Worm (Caenorhabditis elegans): ENCODE results near the gene Y17G7B.12.

DNA sequence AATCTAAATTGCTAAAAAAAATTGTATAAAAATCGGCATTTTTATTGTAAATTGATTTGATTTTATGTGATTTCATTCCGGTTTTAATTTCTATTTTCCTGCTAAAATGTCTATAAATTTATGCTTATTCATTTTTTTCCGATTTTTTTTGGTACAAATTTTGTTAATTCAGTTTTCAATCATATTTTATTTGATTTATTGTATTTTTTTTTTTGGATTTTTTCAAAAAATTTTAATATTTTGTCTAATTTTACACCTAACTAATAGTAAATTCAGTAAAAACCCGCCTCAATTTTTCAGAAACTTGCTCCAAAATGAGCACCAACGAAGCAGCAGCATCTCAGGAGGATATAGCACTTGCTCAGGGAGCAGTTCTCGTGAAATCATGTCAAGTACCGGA lies 31.0 kb upstream of the Y17G7B.12 start, which contains the start of gene dhps-1:
- TF ChIP-seq nhr-237 (tag; optimal IDR thresholded peaks at IDR 0.05): no peak
- TF ChIP-seq ztf-4 (tag; optimal IDR thresholded peaks at IDR 0.05): no peak
- TF ChIP-seq nhr-76 (tag; optimal IDR thresholded peaks at IDR 0.05): no peak
- TF ChIP-seq nhr-85 (tag): no peak
- no peak for TF ChIP-seq mdl-1 (tag; optimal IDR thresholded peaks at IDR 0.05)
- no peak for TF ChIP-seq zag-1 (tag; optimal IDR thresholded peaks at IDR 0.05)
- TF ChIP-seq pqm-1 (tag; optimal IDR thresholded peaks at IDR 0.05): no peak
- TF ChIP-seq ceh-82 (tag; optimal IDR thresholded peaks at IDR 0.05): no peak
- no peak for TF ChIP-seq nhr-28 (tag; optimal IDR thresholded peaks at IDR 0.05)
- TF ChIP-seq nhr-12 (tag; optimal IDR thresholded peaks at IDR 0.05): no peak
- TF ChIP-seq ztf-11 (tag; optimal IDR thresholded peaks at IDR 0.05): no peak
- no peak for TF ChIP-seq lir-3 (tag; optimal IDR thresholded peaks at IDR 0.05; ENCODE audit: poor library complexity)

Measured in whole organism, L1 larva.